Fruit fly (Drosophila melanogaster) whole organism: ENCODE measurements around the gene ova.

Experiments used
- CG8478 ChIP-seq: fragments of >200 bp; optimal IDR thresholded peaks from 2 replicates; lab custom pipeline; 2018; ENCODE audit warnings: inconsistent platforms
- Dll ChIP-seq: fragments of >200 bp; optimal IDR thresholded peaks from 2 replicates; lab custom pipeline; 2017
- EcR ChIP-seq, 2 experiments: fragments of >200 bp; optimal IDR thresholded peaks; 2 replicates each; lab custom pipeline; 2017; ENCODE audit warnings: missing biosample characterization in 2 of 2, missing genetic modification characterization in 2 of 2, missing genetic modification reagents in 2 of 2
- pan ChIP-seq: fragments of >200 bp; optimal IDR thresholded peaks from 2 replicates; lab custom pipeline; 2017
- psq ChIP-seq: fragments of >200 bp; optimal IDR thresholded peaks from 2 replicates; lab custom pipeline; 2017
- usp ChIP-seq: fragments of >200 bp; optimal IDR thresholded peaks from 2 replicates; lab custom pipeline; 2017; ENCODE audit warnings: missing biosample characterization, missing genetic modification characterization, mixed read lengths

- no peak for TF ChIP-seq psq (lab: Kevin White, UChicago)
- no peak for TF ChIP-seq pan (lab: Kevin White, UChicago)
- TF ChIP-seq CG8478 (lab: Kevin White, UChicago) = no peak
- TF ChIP-seq usp = no peak
- TF ChIP-seq EcR (GFP tag; optimal IDR thresholded peaks at IDR 0.05; lab: Kevin White, UChicago) = no peak
- TF ChIP-seq Dll (lab: Kevin White, UChicago) = no peak
Measured at dm6 chr2L:10238726-10239652, 7.5 kb upstream of the ova start, which contains the start of gene me31B.
